Fruit fly (Drosophila melanogaster): ENCODE measurements around the gene Nadsyn.

DNA sequence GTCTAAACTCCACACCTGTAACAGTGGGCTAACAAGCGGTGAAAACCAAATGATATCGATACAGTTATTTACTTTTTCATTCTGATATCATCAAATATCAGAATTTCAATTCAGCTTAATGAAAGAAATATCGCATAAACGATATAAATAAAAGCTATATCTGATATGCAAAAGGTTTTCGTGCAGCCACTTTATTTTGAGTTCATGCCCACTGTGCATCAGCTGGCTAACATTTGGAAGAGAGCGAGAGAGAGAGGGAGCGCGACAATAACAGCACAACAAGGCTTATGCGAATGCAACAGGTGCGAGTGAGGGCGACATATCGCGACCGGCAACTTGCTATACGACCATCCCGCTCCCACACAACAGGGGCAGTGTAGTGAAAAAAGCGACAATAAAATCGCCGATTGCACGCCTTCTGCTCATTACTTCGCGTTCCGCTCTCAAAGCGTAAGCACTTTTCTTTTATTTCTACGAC lies 21.4 kb upstream of the Nadsyn start, which contains the start of gene CG11151:
- TF ChIP-seq Ets21C (GFP tag; optimal IDR thresholded peaks at IDR 0.05) (peak; percentile 97), Sox102F (GFP tag; optimal IDR thresholded peaks at IDR 0.05) (peak; percentile 97), CG6854 (GFP tag; optimal IDR thresholded peaks at IDR 0.05) (peak; percentile 94), svp (GFP tag) (peak; percentile 98), Lpt (GFP tag; optimal IDR thresholded peaks at IDR 0.05) (peak; percentile 96), CG32006 (GFP tag; optimal IDR thresholded peaks at IDR 0.05) (peak; percentile 97), achi (GFP tag; optimal IDR thresholded peaks at IDR 0.05) (peak; percentile 96), CG15336 (GFP tag; IDR thresholded peaks at IDR 0.05) (peak; percentile 98), dsx (GFP tag; optimal IDR thresholded peaks at IDR 0.05; ENCODE audit: poor library complexity, severe bottlenecking) (peak; percentile 95), CG6808 (GFP tag; optimal IDR thresholded peaks at IDR 0.05) (peak; percentile 90), CG8632 (GFP tag; optimal IDR thresholded peaks at IDR 0.05) (peak; percentile 96), Ets96B (tag; optimal IDR thresholded peaks at IDR 0.05) (peak; percentile 97), vri (GFP tag; optimal IDR thresholded peaks at IDR 0.05) (peak; percentile 96), Gug (GFP tag; IDR thresholded peaks at IDR 0.05) (peak; percentile 94)

Data from whole organism, prepupa.